Worm (Caenorhabditis elegans): ENCODE measurements around the gene W03C9.6.
A peak's percentile ranks its signal among the peaks of the same experiment; 100 is the strongest.

W03C9.6 gene

DNA sequence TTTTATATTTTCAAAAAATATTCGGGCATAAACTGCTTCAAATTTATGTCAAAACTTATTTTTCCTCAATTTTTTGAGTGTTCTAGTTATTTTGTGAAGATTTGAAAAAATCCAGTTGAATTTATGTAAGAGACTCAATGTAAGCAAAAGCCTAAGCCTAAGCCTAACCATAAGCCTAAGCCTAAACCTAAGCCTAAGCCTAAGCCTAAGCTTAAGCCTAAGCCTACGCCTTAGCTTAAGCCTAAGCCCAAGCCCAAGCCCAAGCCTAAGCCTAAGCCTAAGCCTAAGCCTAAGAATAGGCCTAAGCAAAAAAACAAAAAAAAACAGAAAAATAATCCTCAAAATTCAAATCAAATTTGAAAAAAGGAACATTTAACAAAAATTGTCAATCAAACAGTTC, 24.2 kb upstream of the W03C9.6 start:
- TF ChIP-seq crh-2 (tag; optimal IDR thresholded peaks at IDR 0.05), result no peak
- TF ChIP-seq nhr-129 (tag; optimal IDR thresholded peaks at IDR 0.05), result no peak
- no peak for TF ChIP-seq mab-5 (tag; optimal IDR thresholded peaks at IDR 0.05)
- no peak for TF ChIP-seq sem-4 (tag; optimal IDR thresholded peaks at IDR 0.05)
- TF ChIP-seq ama-1 (optimal IDR thresholded peaks at IDR 0.05), result no peak
- no peak for TF ChIP-seq skn-1 (tag; optimal IDR thresholded peaks at IDR 0.05)
- TF ChIP-seq R02D3.7 (tag; optimal IDR thresholded peaks at IDR 0.05), result no peak
- no peak for TF ChIP-seq unc-62 (GFP tag; optimal IDR thresholded peaks at IDR 0.05)
- TF ChIP-seq elt-1 (tag; optimal IDR thresholded peaks at IDR 0.05), result no peak
- no peak for TF ChIP-seq ztf-4 (tag; optimal IDR thresholded peaks at IDR 0.05)
- no peak for TF ChIP-seq sma-9 (GFP tag; optimal IDR thresholded peaks at IDR 0.05)
- TF ChIP-seq sma-9 (tag; optimal IDR thresholded peaks at IDR 0.05), result no peak
- no peak for TF ChIP-seq lin-11 (tag; optimal IDR thresholded peaks at IDR 0.05)
- TF ChIP-seq nhr-11 (tag; optimal IDR thresholded peaks at IDR 0.05), result no peak
- no peak for TF ChIP-seq zag-1 (tag; optimal IDR thresholded peaks at IDR 0.05)
- TF ChIP-seq gmeb-1 (tag; optimal IDR thresholded peaks at IDR 0.05), result no peak
- TF ChIP-seq ztf-11 (tag; optimal IDR thresholded peaks at IDR 0.05), result no peak
- no peak for TF ChIP-seq nhr-10 (tag; optimal IDR thresholded peaks at IDR 0.05)

DNA sequence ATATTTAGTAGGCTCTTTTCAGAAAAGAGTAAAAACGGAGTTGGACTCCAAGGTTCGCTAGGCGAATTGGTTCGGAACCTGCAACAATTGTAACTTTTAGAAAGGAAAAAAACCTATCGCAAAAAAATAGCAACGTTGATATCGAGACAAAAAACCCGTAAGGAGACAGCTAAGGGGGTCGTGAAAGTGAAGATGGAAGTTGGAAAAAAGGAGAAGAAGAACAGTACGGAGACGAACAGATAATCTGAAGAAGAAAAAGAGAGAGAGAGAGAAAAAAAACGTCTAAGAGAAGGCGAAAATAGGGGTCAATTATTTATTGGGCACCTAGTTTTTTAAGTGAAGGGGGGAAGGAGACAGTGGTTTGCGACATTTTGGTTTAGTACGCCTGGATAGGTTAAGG, 19.0 kb upstream of the W03C9.6 start, which contains the start of gene lin-29:
Gene lin-29, minus strand, starts transcription at position 78 of the 400 bp plus-strand sequence.
- TF ChIP-seq nhr-25 (tag; optimal IDR thresholded peaks at IDR 0.05) (no peak), ZK546.5 (tag; optimal IDR thresholded peaks at IDR 0.05) (no peak), R02D3.7 (tag; optimal IDR thresholded peaks at IDR 0.05) (no peak), blmp-1 (tag; optimal IDR thresholded peaks at IDR 0.05; ENCODE audit: insufficient read depth) (peak; percentile 31), nhr-21 (tag; optimal IDR thresholded peaks at IDR 0.05) (no peak)

DNA sequence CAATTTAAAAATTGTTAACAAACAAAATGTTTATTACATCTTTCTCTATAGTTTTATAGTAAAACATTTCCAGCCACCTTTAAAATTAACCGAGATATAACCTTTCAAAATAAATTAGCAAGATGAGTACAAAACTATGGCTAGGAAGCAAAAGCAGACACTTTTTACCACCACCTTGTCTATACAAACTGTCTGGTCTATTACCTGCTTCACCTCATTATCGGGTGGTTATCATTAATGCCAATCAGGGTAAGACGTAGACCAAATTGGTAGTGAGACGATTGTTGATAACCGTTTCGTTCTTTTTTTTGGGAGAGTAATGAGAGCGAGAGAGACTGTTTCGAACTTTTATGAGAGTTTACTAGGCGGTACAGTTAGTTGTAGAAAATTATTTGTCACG, 17.9 kb upstream of the W03C9.6 start:
- TF ChIP-seq lin-13 (GFP tag; optimal IDR thresholded peaks at IDR 0.05), result no peak
- peak; percentile 27 for TF ChIP-seq fos-1 (tag; optimal IDR thresholded peaks at IDR 0.05)

DNA sequence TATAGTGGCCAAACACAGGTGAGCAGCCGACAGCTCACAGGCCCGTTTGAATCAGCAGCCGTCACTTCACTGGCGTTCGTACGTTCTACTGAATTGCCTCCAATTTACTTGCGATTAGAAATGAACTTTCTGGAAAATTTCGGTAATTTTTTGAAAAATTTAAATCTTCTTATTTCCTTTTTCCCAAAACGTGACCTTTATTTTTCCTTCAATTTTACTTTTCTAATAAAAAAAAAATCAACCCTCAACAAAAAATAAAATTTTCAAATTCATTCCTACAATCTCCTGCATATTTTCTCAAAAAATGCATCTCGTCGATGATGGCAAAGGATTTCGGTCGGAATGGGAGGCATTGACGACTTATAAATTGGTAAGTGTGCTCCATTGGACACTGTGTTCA, 5.8 kb upstream of the W03C9.6 start, which contains the start of gene W03C9.8:
Gene W03C9.8, plus strand, starts transcription at position 301 of the 400 bp plus-strand sequence.
- TF ChIP-seq crh-2 (tag; optimal IDR thresholded peaks at IDR 0.05) (no peak), nhr-77 (tag; optimal IDR thresholded peaks at IDR 0.05) (no peak), nhr-25 (tag; optimal IDR thresholded peaks at IDR 0.05) (no peak), blmp-1 (tag; optimal IDR thresholded peaks at IDR 0.05; ENCODE audit: insufficient read depth) (no peak), unc-62 (GFP tag; optimal IDR thresholded peaks at IDR 0.05) (no peak), lsy-2 (tag; optimal IDR thresholded peaks at IDR 0.05) (no peak), nhr-129 (tag; optimal IDR thresholded peaks at IDR 0.05) (no peak), ceh-82 (tag; optimal IDR thresholded peaks at IDR 0.05) (no peak), nhr-237 (tag; optimal IDR thresholded peaks at IDR 0.05) (no peak), ztf-11 (tag; optimal IDR thresholded peaks at IDR 0.05) (no peak), mab-5 (tag; optimal IDR thresholded peaks at IDR 0.05) (no peak), lin-11 (tag; optimal IDR thresholded peaks at IDR 0.05) (no peak), ceh-16 (tag; optimal IDR thresholded peaks at IDR 0.05) (no peak), nhr-10 (tag; optimal IDR thresholded peaks at IDR 0.05) (no peak), ZK546.5 (tag; optimal IDR thresholded peaks at IDR 0.05) (no peak)

DNA sequence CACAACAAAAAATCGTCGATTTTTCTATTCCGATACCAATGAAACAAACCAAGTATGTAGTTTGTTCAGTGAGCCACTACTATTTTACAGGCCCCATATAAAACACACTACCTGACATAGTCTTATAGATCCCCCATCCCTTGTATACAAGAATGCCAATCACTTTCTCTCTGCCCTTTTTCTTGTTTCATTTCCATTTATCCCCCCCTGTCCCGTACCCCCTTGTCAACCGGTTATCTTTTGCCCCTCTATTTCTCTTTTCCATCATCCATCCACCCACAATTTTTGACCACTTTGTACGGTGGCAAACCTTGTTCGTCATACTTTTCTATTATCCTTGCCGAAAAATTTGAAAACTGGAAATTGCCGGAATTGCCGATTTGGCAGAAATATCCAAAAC, 1.3 kb upstream of the W03C9.6 start:
- TF ChIP-seq blmp-1 (tag; optimal IDR thresholded peaks at IDR 0.05; ENCODE audit: insufficient read depth), result peak; percentile 49
- no peak for TF ChIP-seq lin-39 (tag; optimal IDR thresholded peaks at IDR 0.05)

DNA sequence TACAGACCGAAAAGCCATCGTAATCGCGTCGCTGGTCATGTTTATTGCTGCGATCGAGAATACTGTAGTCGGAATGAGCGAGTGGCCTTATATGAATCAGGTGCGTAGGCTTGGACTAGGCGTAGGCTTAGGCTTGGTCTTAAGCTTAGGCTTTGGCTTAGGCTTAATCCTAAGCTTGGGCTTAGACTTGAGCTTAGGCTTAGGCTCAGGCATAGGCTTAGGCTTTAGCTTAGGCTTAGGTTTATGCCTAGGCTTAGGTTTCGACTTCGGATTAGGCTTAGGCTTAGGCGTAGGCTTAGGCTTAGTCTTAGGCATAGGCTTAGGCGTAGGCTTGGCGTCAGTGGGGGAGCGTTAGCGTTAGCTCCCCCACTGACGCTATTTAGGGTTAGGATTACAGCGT, 503 bp downstream of the W03C9.6 start:
- TF ChIP-seq snpc-4 (tag; optimal IDR thresholded peaks at IDR 0.05), result no peak
- no peak for TF ChIP-seq elt-1 (tag; optimal IDR thresholded peaks at IDR 0.05)
- no peak for TF ChIP-seq ZK546.5 (tag; optimal IDR thresholded peaks at IDR 0.05)
- no peak for TF ChIP-seq ceh-16 (tag; optimal IDR thresholded peaks at IDR 0.05)
- TF ChIP-seq zag-1 (tag; optimal IDR thresholded peaks at IDR 0.05), result no peak
- TF ChIP-seq skn-1 (tag; optimal IDR thresholded peaks at IDR 0.05), result no peak
- no peak for TF ChIP-seq unc-39 (tag; optimal IDR thresholded peaks at IDR 0.05)
- TF ChIP-seq lsy-2 (tag; optimal IDR thresholded peaks at IDR 0.05), result no peak
- TF ChIP-seq nhr-77 (tag; optimal IDR thresholded peaks at IDR 0.05), result no peak

All from whole organism, L2 larva.